Worm (Caenorhabditis elegans) whole organism, midembryonic: Measurements from ENCODE around the gene C02B10.3.

ENCODE experiments used
- T22C8.4 ChIP-seq: fragments of 200-800 bp; sonication (Bioruptor generic); IDR thresholded peaks from 2 replicates; pipeline ENCODE4 v1.3.6; 2022; ENCODE audit warnings: missing genetic modification characterization, missing compliant biosample characterization
- cog-1 ChIP-seq: sonication (generic microtip); optimal IDR thresholded peaks from 2 replicates; lab custom pipeline; 2016; ENCODE audit warnings: missing genetic modification characterization, missing compliant biosample characterization
- klf-2 ChIP-seq: fragments of 200-800 bp; sonication (Bioruptor generic); conservative IDR thresholded peaks from 2 replicates; pipeline ENCODE4 v1.3.6; 2022; ENCODE audit warnings: missing genetic modification reagents, missing genetic modification characterization, missing compliant biosample characterization
- ref-1 ChIP-seq: fragments of 200-800 bp; sonication (Bioruptor generic); conservative IDR thresholded peaks from 2 replicates; pipeline ENCODE4 v1.3.6; 2022; ENCODE audit warnings: missing genetic modification reagents, missing genetic modification characterization, missing compliant biosample characterization
- ztf-29 ChIP-seq: fragments of 200-800 bp; sonication (Bioruptor generic); IDR thresholded peaks from 2 replicates; pipeline ENCODE4 v1.3.6; 2022; ENCODE audit warnings: missing genetic modification reagents, missing genetic modification characterization, missing compliant biosample characterization

DNA sequence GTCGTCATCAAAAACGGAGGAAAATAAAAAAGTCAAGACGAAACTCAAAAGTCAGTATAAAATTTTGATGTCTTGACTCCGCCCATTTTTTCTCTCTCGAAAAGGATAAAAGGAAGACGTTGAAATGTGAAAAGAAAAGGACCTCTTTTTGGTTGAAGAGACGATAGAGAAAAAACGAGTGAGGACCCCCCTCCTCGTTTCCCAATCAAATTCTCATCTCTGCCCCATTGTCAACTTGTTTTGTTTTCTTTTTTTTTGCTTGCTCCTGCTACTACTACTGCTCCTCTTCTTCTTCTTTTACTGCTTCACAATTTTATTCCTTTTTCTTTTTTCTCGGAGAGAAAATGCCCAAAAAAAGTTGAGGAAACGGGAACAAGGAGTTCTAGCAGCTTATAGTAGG lies 34.7 kb upstream of the C02B10.3 start:
- TF ChIP-seq ztf-29 (no peak), cog-1 (tag; lab: Kevin White, UChicago) (no peak), T22C8.4 (GFP tag; lab: Robert Waterston, UW) (no peak), klf-2 (GFP tag; lab: Robert Waterston, UW) (no peak), ref-1 (no peak)
